Worm (Caenorhabditis elegans): ENCODE measurements around the gene F57A10.2.

Gene F57A10.2

DNA sequence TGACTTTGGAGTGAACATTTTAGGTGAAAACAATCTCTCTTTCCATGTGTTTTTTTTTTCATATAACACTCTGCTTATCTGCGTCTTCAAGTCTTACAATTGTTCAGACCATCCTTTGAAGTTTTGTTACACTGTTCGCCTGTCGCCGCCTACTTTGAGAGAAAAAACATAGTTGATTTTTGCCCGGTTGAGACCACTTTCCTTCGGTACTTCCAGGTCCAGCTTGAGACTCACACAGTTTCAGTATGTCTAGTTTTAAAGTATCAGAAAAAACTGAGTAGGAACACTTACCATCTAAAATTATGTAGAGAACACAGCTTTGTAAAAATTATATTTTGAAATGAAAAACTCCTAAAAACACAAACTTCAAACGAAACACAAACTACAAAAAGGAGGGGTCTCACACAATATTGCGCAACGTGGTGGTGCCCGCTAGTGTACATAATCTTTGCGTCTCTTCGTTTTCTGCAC, 49.6 kb downstream of the F57A10.2 start, which contains the start of the genes fbxa-69 and F54B8.4:
Gene fbxa-69, minus strand, starts transcription at position 10 of the 471 bp plus-strand sequence.
Gene F54B8.4, plus strand, starts transcription at position 421 of the 471 bp plus-strand sequence.
- TF ChIP-seq mec-3 (tag; optimal IDR thresholded peaks at IDR 0.05; ENCODE audit: borderline replicate concordance): no peak
- TF ChIP-seq K09A11.1 (tag; optimal IDR thresholded peaks at IDR 0.05; ENCODE audit: insufficient read depth): no peak
- TF ChIP-seq C38D4.7 (GFP tag; optimal IDR thresholded peaks at IDR 0.05): no peak
- TF ChIP-seq pha-4 (tag; optimal IDR thresholded peaks at IDR 0.05): no peak
- TF ChIP-seq hlh-15 (tag; optimal IDR thresholded peaks at IDR 0.05): no peak
- no peak for TF ChIP-seq pax-1 (tag; optimal IDR thresholded peaks at IDR 0.05)
- no peak for TF ChIP-seq fax-1 (tag; optimal IDR thresholded peaks at IDR 0.05)
- no peak for TF ChIP-seq lin-11 (tag; optimal IDR thresholded peaks at IDR 0.05)
- TF ChIP-seq sox-2 (GFP tag; IDR thresholded peaks at IDR 0.05): no peak
- TF ChIP-seq madf-2 (tag; optimal IDR thresholded peaks at IDR 0.05): no peak
